Worm (Caenorhabditis elegans) whole organism, L2 larva: ENCODE measurements around the gene slc-25A29.

ENCODE experiments used
- aly-2 ChIP-seq: fragments of 150-350 bp; optimal IDR thresholded peaks from 2 replicates; lab custom pipeline; 2014; ENCODE audit warnings: missing biosample characterization, missing genetic modification characterization
- lin-13 ChIP-seq: fragments of 150-350 bp; optimal IDR thresholded peaks from 2 replicates; lab custom pipeline; 2014; ENCODE audit warnings: missing biosample characterization, missing genetic modification reagents, missing genetic modification characterization
- lin-39 ChIP-seq: fragments of 150-350 bp; optimal IDR thresholded peaks from 2 replicates; lab custom pipeline; 2014; ENCODE audit warnings: missing biosample characterization, missing genetic modification reagents, missing genetic modification characterization
- lsy-2 ChIP-seq, 2 experiments: fragments of 150-350 bp in 1 of 2; sonication (generic microtip) in 1 of 2; optimal IDR thresholded peaks; 2 replicates each; lab custom pipeline; 2014 to 2017; ENCODE audit warnings: missing biosample characterization in 2 of 2, missing genetic modification characterization in 2 of 2
- nhr-12 ChIP-seq: fragments of 150-350 bp; optimal IDR thresholded peaks from 2 replicates; lab custom pipeline; 2014; ENCODE audit warnings: missing biosample characterization, missing genetic modification characterization
- snpc-4 ChIP-seq: fragments of 150-350 bp; optimal IDR thresholded peaks from 2 replicates; lab custom pipeline; 2014; ENCODE audit warnings: missing biosample characterization, missing genetic modification characterization
- ztf-11 ChIP-seq: sonication (generic microtip); optimal IDR thresholded peaks from 2 replicates; lab custom pipeline; 2017; ENCODE audit warnings: missing biosample characterization, missing genetic modification characterization

- no peak for TF ChIP-seq lin-13 (GFP tag; lab: Kevin White, UChicago)
- TF ChIP-seq aly-2 (tag; lab: Kevin White, UChicago), result no peak
- TF ChIP-seq nhr-12, result no peak
- no peak for TF ChIP-seq lin-39
- no peak for TF ChIP-seq ztf-11 (tag; lab: Kevin White, UChicago)
- TF ChIP-seq lsy-2 (tag; optimal IDR thresholded peaks at IDR 0.05; lab: Kevin White, UChicago), result no peak
- no peak for TF ChIP-seq snpc-4 (tag; lab: Kevin White, UChicago)
Measured at ce11 chrV:14695713-14696112, 37.7 kb upstream of the slc-25A29 start.
